Worm (Caenorhabditis elegans) whole organism, L3 larva: Measurements from ENCODE around the gene fbxa-56.
A peak's percentile ranks its signal among the peaks of the same experiment; 100 is the strongest.

Experiments used
- ceh-16 ChIP-seq: sonication (generic microtip); optimal IDR thresholded peaks from 2 replicates; lab custom pipeline; 2017; ENCODE audit warnings: missing biosample characterization, missing genetic modification characterization
- nfya-1 ChIP-seq: sonication (generic microtip); optimal IDR thresholded peaks from 2 replicates; lab custom pipeline; 2017; ENCODE audit warnings: missing genetic modification characterization, mild to moderate bottlenecking, missing compliant biosample characterization, antibody characterized with exemption, moderate library complexity; ENCODE audit not compliant: insufficient read depth
- nhr-77 ChIP-seq: fragments of 150-350 bp; optimal IDR thresholded peaks from 2 replicates; lab custom pipeline; 2014; ENCODE audit warnings: missing biosample characterization, missing genetic modification characterization

- peak; percentile 77 for TF ChIP-seq nfya-1 (tag; lab: Kevin White, UChicago)
- no peak for TF ChIP-seq nhr-77 (tag; lab: Kevin White, UChicago)
- TF ChIP-seq ceh-16 (tag; lab: Kevin White, UChicago) = no peak
These were observed 44.1 kb upstream of the fbxa-56 start for ce11 chrIII:981960-982359.
